Worm (Caenorhabditis elegans) whole organism, L4 larva: ENCODE measurements around the gene F16G10.3.

ENCODE experiments used
- R02D3.7 ChIP-seq: fragments of 150-350 bp; sonication (generic microtip); optimal IDR thresholded peaks from 3 replicates; lab custom pipeline; 2014; ENCODE audit warnings: missing biosample characterization, missing genetic modification characterization
- Y48G9A.11 ChIP-seq: fragments of 200-800 bp; sonication (Bioruptor generic); IDR thresholded peaks from 2 replicates; pipeline ENCODE4 v1.3.6; 2022; ENCODE audit warnings: missing genetic modification reagents, missing genetic modification characterization, missing compliant biosample characterization
- Y75B8A.6 ChIP-seq: fragments of 200-800 bp; sonication (Bioruptor generic); IDR thresholded peaks from 2 replicates; pipeline ENCODE4 v1.3.6; 2022; ENCODE audit warnings: missing genetic modification reagents, missing genetic modification characterization, missing compliant biosample characterization
- ZK337.2 ChIP-seq: fragments of 200-800 bp; sonication (Bioruptor generic); IDR thresholded peaks from 2 replicates; pipeline ENCODE4 v1.3.6; 2022; ENCODE audit warnings: missing genetic modification reagents, missing genetic modification characterization, missing compliant biosample characterization
- aha-1 ChIP-seq: fragments of 150-350 bp; peaks from one replicate; lab custom pipeline; 2014; ENCODE audit warnings: missing biosample characterization, missing genetic modification characterization
- aly-2 ChIP-seq: sonication (generic microtip); optimal IDR thresholded peaks from 2 replicates; lab custom pipeline; 2018; ENCODE audit warnings: missing biosample characterization, missing genetic modification characterization
- attf-4 ChIP-seq: sonication (generic microtip); optimal IDR thresholded peaks from 3 replicates; lab custom pipeline; 2017; ENCODE audit warnings: missing biosample characterization, missing genetic modification characterization
- ceh-28 ChIP-seq: fragments of 150-350 bp; optimal IDR thresholded peaks from 2 replicates; lab custom pipeline; 2014; ENCODE audit warnings: missing biosample characterization, missing genetic modification reagents, missing genetic modification characterization
- ceh-32 ChIP-seq: sonication (generic microtip); optimal IDR thresholded peaks from 2 replicates; lab custom pipeline; 2016; ENCODE audit warnings: mild to moderate bottlenecking, missing genetic modification characterization, missing compliant biosample characterization; ENCODE audit not compliant: poor library complexity
- ceh-44 ChIP-seq: fragments of 200-800 bp; sonication (Bioruptor generic); IDR thresholded peaks from 2 replicates; pipeline ENCODE4 v1.3.6; 2022; ENCODE audit warnings: missing genetic modification reagents, missing genetic modification characterization, missing compliant biosample characterization
- ctbp-1 ChIP-seq: fragments of 200-800 bp; sonication (Bioruptor generic); IDR thresholded peaks from 2 replicates; pipeline ENCODE4 v1.3.6; 2022; ENCODE audit warnings: missing genetic modification reagents, missing genetic modification characterization, missing compliant biosample characterization
- daf-16 ChIP-seq, 3 experiments: sonication (generic microtip); optimal IDR thresholded peaks; 2 replicates each; lab custom pipeline; 2016 to 2017; ENCODE audit warnings: missing genetic modification characterization in 3 of 3, missing genetic modification reagents in 3 of 3, mild to moderate bottlenecking in 2 of 3, missing compliant biosample characterization in 2 of 3, missing biosample characterization in 1 of 3, moderate library complexity in 1 of 3
- daf-19 ChIP-seq: fragments of 200-800 bp; sonication (Bioruptor generic); conservative IDR thresholded peaks from 2 replicates; pipeline ENCODE4 v1.3.6; 2022; ENCODE audit warnings: missing genetic modification characterization, missing compliant biosample characterization
- daf-8 ChIP-seq: fragments of 200-800 bp; sonication (Bioruptor generic); IDR thresholded peaks from 2 replicates; pipeline ENCODE4 v1.3.6; 2022; ENCODE audit warnings: missing genetic modification characterization, missing compliant biosample characterization
- duxl-1 ChIP-seq: sonication (generic microtip); optimal IDR thresholded peaks from 2 replicates; lab custom pipeline; 2016; ENCODE audit warnings: mild to moderate bottlenecking, missing genetic modification characterization, moderate library complexity, missing compliant biosample characterization; ENCODE audit not compliant: poor library complexity
- dve-1 ChIP-seq: sonication (generic microtip); optimal IDR thresholded peaks from 2 replicates; lab custom pipeline; 2017; ENCODE audit warnings: antibody characterized with exemption, mild to moderate bottlenecking, missing genetic modification characterization, missing compliant biosample characterization; ENCODE audit not compliant: insufficient read depth
- hlh-11 ChIP-seq: fragments of 200-800 bp; sonication (Bioruptor generic); optimal IDR thresholded peaks from 2 replicates; lab custom pipeline; 2018; ENCODE audit warnings: mild to moderate bottlenecking, missing genetic modification characterization, missing compliant biosample characterization
- hmg-1.1 ChIP-seq: fragments of 200-800 bp; sonication (Bioruptor generic); IDR thresholded peaks from 2 replicates; pipeline ENCODE4 v1.3.6; 2022; ENCODE audit warnings: missing genetic modification reagents, missing genetic modification characterization, missing compliant biosample characterization
- lin-1 ChIP-seq: fragments of 200-800 bp; sonication (Bioruptor generic); IDR thresholded peaks from 2 replicates; pipeline ENCODE4 v1.3.6; 2022; ENCODE audit warnings: missing genetic modification reagents, missing genetic modification characterization, missing compliant biosample characterization
- lin-38 ChIP-seq: fragments of 200-800 bp; sonication (Bioruptor generic); IDR thresholded peaks from 2 replicates; pipeline ENCODE4 v1.3.6; 2022; ENCODE audit warnings: missing genetic modification reagents, missing genetic modification characterization, missing compliant biosample characterization
- madf-5 ChIP-seq, 2 experiments: fragments of 200-800 bp; sonication (Bioruptor generic); IDR thresholded peaks; 2 replicates each; pipeline ENCODE4 v1.3.6; 2022; ENCODE audit warnings: missing compliant biosample characterization in 2 of 2, missing genetic modification characterization in 2 of 2
- mdt-29 ChIP-seq: fragments of 200-800 bp; sonication (Bioruptor generic); IDR thresholded peaks from 2 replicates; pipeline ENCODE4 v1.3.6; 2022; ENCODE audit warnings: missing genetic modification reagents, missing genetic modification characterization, missing compliant biosample characterization
- mes-2 ChIP-seq: sonication (generic microtip); optimal IDR thresholded peaks from 2 replicates; lab custom pipeline; 2016; ENCODE audit warnings: missing genotype, mild to moderate bottlenecking, missing genetic modification characterization, missing compliant biosample characterization; ENCODE audit not compliant: poor library complexity, severe bottlenecking
- nhr-28 ChIP-seq: fragments of 150-350 bp; optimal IDR thresholded peaks from 2 replicates; lab custom pipeline; 2014; ENCODE audit warnings: missing biosample characterization, missing genetic modification characterization
- nhr-41 ChIP-seq: fragments of 200-800 bp; sonication (Bioruptor generic); IDR thresholded peaks from 2 replicates; pipeline ENCODE4 v1.3.6; 2022; ENCODE audit warnings: missing genetic modification reagents, missing genetic modification characterization, missing compliant biosample characterization
- nhr-77 ChIP-seq: fragments of 150-350 bp; optimal IDR thresholded peaks from 2 replicates; lab custom pipeline; 2014; ENCODE audit warnings: missing biosample characterization, missing genetic modification characterization
- php-3 ChIP-seq: fragments of 200-800 bp; sonication (Bioruptor generic); IDR thresholded peaks from 2 replicates; pipeline ENCODE4 v1.3.6; 2022; ENCODE audit warnings: missing genetic modification reagents, missing genetic modification characterization, missing compliant biosample characterization
- pqm-1 ChIP-seq: sonication (generic microtip); optimal IDR thresholded peaks from 2 replicates; lab custom pipeline; 2017; ENCODE audit warnings: missing biosample characterization, missing genetic modification characterization
- rbr-2 ChIP-seq: sonication (generic microtip); optimal IDR thresholded peaks from 2 replicates; lab custom pipeline; 2016; ENCODE audit warnings: missing genotype, missing genetic modification characterization, missing compliant biosample characterization
- set-16 ChIP-seq: fragments of 200-800 bp; sonication (Bioruptor generic); IDR thresholded peaks from 2 replicates; pipeline ENCODE4 v1.3.6; 2022; ENCODE audit warnings: missing genetic modification reagents, missing genetic modification characterization, missing compliant biosample characterization
- tag-97 ChIP-seq: fragments of 200-800 bp; sonication (Bioruptor generic); IDR thresholded peaks from 2 replicates; pipeline ENCODE4 v1.3.6; 2022; ENCODE audit warnings: missing genetic modification characterization, missing compliant biosample characterization
- unc-39 ChIP-seq: sonication (generic microtip); optimal IDR thresholded peaks from 2 replicates; lab custom pipeline; 2017; ENCODE audit warnings: missing biosample characterization, missing genetic modification characterization
- unc-62 ChIP-seq, 3 experiments: fragments of 150-350 bp in 1 of 3; sonication (generic microtip); optimal IDR thresholded peaks in 2 of 3; peaks in 1 of 3; 1 replicate in 1 of 3; 2 replicates in 2 of 3; lab custom pipeline; 2014 to 2017; ENCODE audit warnings: missing biosample characterization in 3 of 3, missing genetic modification characterization in 3 of 3, missing genetic modification reagents in 3 of 3, missing genotype in 1 of 3
- zip-11 ChIP-seq: fragments of 200-800 bp; sonication (Bioruptor generic); IDR thresholded peaks from 2 replicates; pipeline ENCODE4 v1.3.6; 2022; ENCODE audit warnings: missing genetic modification characterization, missing compliant biosample characterization

The F16G10.3 gene

ce11 chrII:2398884-2399283 lies 26.7 kb downstream of the F16G10.3 start, which contains the start of gene F16G10.14:
TSS of gene F16G10.14 (minus strand) at chrII:2398984.
- no peak for TF ChIP-seq unc-39
- TF ChIP-seq mes-2 (tag; lab: Kevin White, UChicago): no peak
- TF ChIP-seq lin-1: no peak
- no peak for TF ChIP-seq rbr-2
- no peak for TF ChIP-seq daf-19 (GFP tag; lab: Robert Waterston, UW)
- TF ChIP-seq php-3 (GFP tag; lab: Robert Waterston, UW): no peak
- TF ChIP-seq nhr-77 (tag; lab: Kevin White, UChicago): no peak

ce11 chrII:2399810-2400209 lies 27.6 kb downstream of the F16G10.3 start:
- no peak for TF ChIP-seq duxl-1 (tag; lab: Kevin White, UChicago)
- no peak for TF ChIP-seq tag-97 (GFP tag; lab: Robert Waterston, UW)
- no peak for TF ChIP-seq unc-62 (GFP tag; optimal IDR thresholded peaks at IDR 0.05 in 1 of 2; lab: Kevin White, UChicago)
- no peak for TF ChIP-seq unc-62 (tag; optimal IDR thresholded peaks at IDR 0.05; lab: Kevin White, UChicago)
- TF ChIP-seq nhr-28 (tag; lab: Kevin White, UChicago): peak; percentile 95
- TF ChIP-seq aha-1 (tag; lab: Kevin White, UChicago): peak; percentile 43
- no peak for TF ChIP-seq hlh-11 (tag; lab: Kevin White, UChicago)

- TF ChIP-seq unc-62 (GFP tag; optimal IDR thresholded peaks at IDR 0.05 in 1 of 2; lab: Kevin White, UChicago): peak in 1 of 2 experiments; percentile 52
- TF ChIP-seq unc-62 (tag; optimal IDR thresholded peaks at IDR 0.05; lab: Kevin White, UChicago): no peak
- TF ChIP-seq nhr-41: no peak
Observed at ce11 chrII:2403984-2404383, 31.8 kb downstream of the F16G10.3 start, which contains the start of gene F16G10.1. TSS of gene F16G10.1 (plus strand) at chrII:2404284.

- TF ChIP-seq aha-1 (tag; lab: Kevin White, UChicago): peak; percentile 82
- TF ChIP-seq set-16 (GFP tag; lab: Robert Waterston, UW): peak; percentile 56; the same call in 1 of the 2 replicates
- TF ChIP-seq madf-5 (GFP tag; IDR thresholded peaks at IDR 0.05; lab: Robert Waterston, UW): 0 out of 4 replicates have a peak, but pooled peaks of 1 of the 2 experiments have one; percentile 22
- TF ChIP-seq attf-4 (tag; lab: Kevin White, UChicago): no peak
Observed at ce11 chrII:2411093-2411492, 38.9 kb downstream of the F16G10.3 start.

- TF ChIP-seq duxl-1 (tag; lab: Kevin White, UChicago) (no peak), unc-62 (GFP tag; optimal IDR thresholded peaks at IDR 0.05 in 1 of 2; lab: Kevin White, UChicago) (peak in 1 of 2 experiments; percentile 51), unc-62 (tag; optimal IDR thresholded peaks at IDR 0.05; lab: Kevin White, UChicago) (no peak)
Observed at ce11 chrII:2411555-2411954, 39.4 kb downstream of the F16G10.3 start.

ce11 chrII:2412649-2413048 lies 40.5 kb downstream of the F16G10.3 start, which contains the start of gene fbxa-182:
TSS of gene fbxa-182 (minus strand) at chrII:2412749.
- no peak for TF ChIP-seq zip-11 (GFP tag; lab: Robert Waterston, UW)
- TF ChIP-seq ctbp-1 (GFP tag; lab: Robert Waterston, UW): no peak
- no peak for TF ChIP-seq Y75B8A.6
- peak; percentile 14 for TF ChIP-seq dve-1
- TF ChIP-seq ZK337.2 (GFP tag; lab: Robert Waterston, UW): no peak
- TF ChIP-seq aly-2: no peak
- TF ChIP-seq madf-5 (GFP tag; IDR thresholded peaks at IDR 0.05; lab: Robert Waterston, UW): no peak
- TF ChIP-seq php-3 (GFP tag; lab: Robert Waterston, UW): 0 out of 2 replicates have a peak, but pooled peaks have one; percentile 23
- TF ChIP-seq lin-1: no peak
- TF ChIP-seq hmg-1.1 (GFP tag; lab: Robert Waterston, UW): no peak
- TF ChIP-seq daf-8 (GFP tag; lab: Robert Waterston, UW): no peak
- TF ChIP-seq unc-62 (GFP tag; optimal IDR thresholded peaks at IDR 0.05 in 1 of 2; lab: Kevin White, UChicago): peak in 1 of 2 experiments; percentile 9
- no peak for TF ChIP-seq unc-62 (tag; optimal IDR thresholded peaks at IDR 0.05; lab: Kevin White, UChicago)
- TF ChIP-seq ceh-44 (GFP tag; lab: Robert Waterston, UW): no peak
- TF ChIP-seq ceh-32 (tag; lab: Kevin White, UChicago): no peak
- peak; percentile 17 for TF ChIP-seq pqm-1
- no peak for TF ChIP-seq daf-16 (GFP tag; optimal IDR thresholded peaks at IDR 0.05; lab: Kevin White, UChicago)
- peak; percentile 37 for TF ChIP-seq daf-16 (tag; optimal IDR thresholded peaks at IDR 0.05; lab: Kevin White, UChicago)
- TF ChIP-seq R02D3.7 (tag; lab: Kevin White, UChicago): no peak
- no peak for TF ChIP-seq mdt-29 (GFP tag; lab: Robert Waterston, UW)
- TF ChIP-seq nhr-28 (tag; lab: Kevin White, UChicago): peak; percentile 19
- TF ChIP-seq nhr-41: no peak
- TF ChIP-seq lin-38: no peak
- TF ChIP-seq Y48G9A.11 (GFP tag; lab: Robert Waterston, UW): no peak
- TF ChIP-seq ceh-28 (tag; lab: Kevin White, UChicago): no peak
